Worm (Caenorhabditis elegans) whole organism, young adult: ENCODE data around the gene sft-4.

Experiments
- B0261.1 ChIP-seq: sonication (generic microtip); optimal IDR thresholded peaks from 2 replicates; lab custom pipeline; 2016; ENCODE audit warnings: mild to moderate bottlenecking, missing genetic modification characterization, moderate library complexity, missing compliant biosample characterization
- D2030.7 ChIP-seq: fragments of 200-800 bp; sonication (Bioruptor generic); IDR thresholded peaks from 2 replicates; pipeline ENCODE4 v1.3.6; 2022; ENCODE audit warnings: missing genetic modification reagents, missing genetic modification characterization, missing compliant biosample characterization
- F10E7.11 ChIP-seq: sonication (generic microtip); optimal IDR thresholded peaks from 2 replicates; lab custom pipeline; 2017; ENCODE audit warnings: mild to moderate bottlenecking, missing genetic modification characterization, moderate library complexity, missing compliant biosample characterization
- F23B12.7 ChIP-seq: sonication (generic microtip); optimal IDR thresholded peaks from 2 replicates; lab custom pipeline; 2017; ENCODE audit warnings: missing genetic modification characterization, mild to moderate bottlenecking, missing compliant biosample characterization, antibody characterized with exemption, moderate library complexity; ENCODE audit not compliant: insufficient read depth
- F49E8.2 ChIP-seq: sonication (generic microtip); optimal IDR thresholded peaks from 3 replicates; lab custom pipeline; 2017; ENCODE audit warnings: missing genetic modification characterization, mild to moderate bottlenecking, missing compliant biosample characterization, antibody characterized with exemption, moderate library complexity; ENCODE audit not compliant: insufficient read depth
- Y53F4B.3 ChIP-seq: fragments of 200-800 bp; sonication (Bioruptor generic); IDR thresholded peaks from 2 replicates; pipeline ENCODE4 v1.3.6; 2022; ENCODE audit warnings: missing genetic modification reagents, missing genetic modification characterization, missing compliant biosample characterization
- Y53G8AR.9 ChIP-seq: fragments of 200-800 bp; sonication (Bioruptor generic); conservative IDR thresholded peaks from 2 replicates; pipeline ENCODE4 v1.3.6; 2022; ENCODE audit warnings: missing genetic modification reagents, missing genetic modification characterization, missing compliant biosample characterization
- Y56A3A.18 ChIP-seq: fragments of 200-800 bp; sonication (Bioruptor generic); IDR thresholded peaks from 2 replicates; pipeline ENCODE4 v1.3.6; 2022; ENCODE audit warnings: missing genetic modification reagents, missing genetic modification characterization, missing compliant biosample characterization
- Y67H2A.10 ChIP-seq: fragments of 200-800 bp; sonication (Bioruptor generic); conservative IDR thresholded peaks from 2 replicates; pipeline ENCODE4 v1.3.6; 2022; ENCODE audit warnings: missing genetic modification reagents, missing genetic modification characterization, missing compliant biosample characterization
- ZK185.1 ChIP-seq: sonication (generic microtip); optimal IDR thresholded peaks from 2 replicates; lab custom pipeline; 2016; ENCODE audit warnings: mild to moderate bottlenecking, missing genetic modification characterization, missing compliant biosample characterization; ENCODE audit not compliant: poor library complexity, severe bottlenecking
- akir-1 ChIP-seq: fragments of 200-800 bp; sonication (Bioruptor generic); optimal IDR thresholded peaks from 2 replicates; lab custom pipeline; 2018; ENCODE audit warnings: mild to moderate bottlenecking, missing genetic modification characterization, moderate library complexity, missing compliant biosample characterization
- aptf-3 ChIP-seq: fragments of 200-800 bp; sonication (Bioruptor generic); IDR thresholded peaks from 2 replicates; pipeline ENCODE4 v1.3.6; 2022; ENCODE audit warnings: missing genetic modification characterization, missing compliant biosample characterization
- bed-1 ChIP-seq: fragments of 200-800 bp; sonication (Bioruptor generic); IDR thresholded peaks from 2 replicates; pipeline ENCODE4 v1.3.6; 2022; ENCODE audit warnings: missing genetic modification reagents, missing genetic modification characterization, missing compliant biosample characterization
- cebp-1 ChIP-seq, 2 experiments: fragments of 200-800 bp in 1 of 2; sonication (Bioruptor generic) in 1 of 2; sonication (generic microtip) in 1 of 2; IDR thresholded peaks in 1 of 2; optimal IDR thresholded peaks in 1 of 2; 2 replicates each; pipeline versions ENCODE4 v1.3.6 to Lab custom; 2017 to 2022; ENCODE audit warnings: missing compliant biosample characterization in 2 of 2, missing genetic modification characterization in 2 of 2, mild to moderate bottlenecking in 1 of 2, missing genetic modification reagents in 1 of 2, moderate library complexity in 1 of 2
- ceh-100 ChIP-seq: fragments of 200-800 bp; sonication (Bioruptor generic); IDR thresholded peaks from 2 replicates; pipeline ENCODE4 v1.3.6; 2022; ENCODE audit warnings: missing genetic modification reagents, missing genetic modification characterization, missing compliant biosample characterization
- ceh-27 ChIP-seq: fragments of 200-800 bp; sonication (Bioruptor generic); optimal IDR thresholded peaks from 2 replicates; lab custom pipeline; 2018; ENCODE audit warnings: mild to moderate bottlenecking, missing genetic modification characterization, moderate library complexity, missing compliant biosample characterization
- die-1 ChIP-seq: sonication (generic microtip); optimal IDR thresholded peaks from 2 replicates; lab custom pipeline; 2016; ENCODE audit warnings: missing genotype, mild to moderate bottlenecking, missing genetic modification characterization, missing compliant biosample characterization
- ekl-4 ChIP-seq: fragments of 200-800 bp; sonication (Bioruptor generic); IDR thresholded peaks from 2 replicates; pipeline ENCODE4 v1.3.6; 2022; ENCODE audit warnings: missing genetic modification reagents, missing genetic modification characterization, missing compliant biosample characterization
- ets-4 ChIP-seq: fragments of 200-800 bp; sonication (Bioruptor generic); optimal IDR thresholded peaks from 2 replicates; lab custom pipeline; 2018; ENCODE audit warnings: mild to moderate bottlenecking, missing genetic modification characterization, missing compliant biosample characterization
- hlh-12 ChIP-seq: sonication (generic microtip); optimal IDR thresholded peaks from 2 replicates; lab custom pipeline; 2016; ENCODE audit warnings: missing genetic modification characterization, missing compliant biosample characterization
- hlh-26 ChIP-seq: fragments of 200-800 bp; sonication (Bioruptor generic); conservative IDR thresholded peaks from 2 replicates; pipeline ENCODE4 v1.3.6; 2022; ENCODE audit warnings: missing genetic modification reagents, missing genetic modification characterization, missing compliant biosample characterization
- hmg-1.2 ChIP-seq: fragments of 200-800 bp; sonication (Bioruptor generic); IDR thresholded peaks from 2 replicates; pipeline ENCODE4 v1.3.6; 2022; ENCODE audit warnings: missing genetic modification reagents, missing genetic modification characterization, missing compliant biosample characterization
- hmg-20 ChIP-seq: fragments of 200-800 bp; sonication (Bioruptor generic); IDR thresholded peaks from 2 replicates; pipeline ENCODE4 v1.3.6; 2022; ENCODE audit warnings: missing genetic modification reagents, missing genetic modification characterization, missing compliant biosample characterization
- lag-1 ChIP-seq: fragments of 200-800 bp; sonication (Bioruptor generic); IDR thresholded peaks from 2 replicates; pipeline ENCODE4 v1.3.6; 2022; ENCODE audit warnings: missing genetic modification reagents, missing genetic modification characterization, missing compliant biosample characterization
- let-607 ChIP-seq, 2 experiments: fragments of 200-800 bp in 1 of 2; sonication (Bioruptor generic) in 1 of 2; sonication (generic microtip) in 1 of 2; optimal IDR thresholded peaks; 2 replicates each; lab custom pipeline; 2016 to 2018; ENCODE audit warnings: mild to moderate bottlenecking in 2 of 2, missing compliant biosample characterization in 2 of 2, missing genetic modification characterization in 2 of 2, moderate library complexity in 2 of 2, missing genotype in 1 of 2
- madf-3 ChIP-seq: fragments of 200-800 bp; sonication (Bioruptor generic); IDR thresholded peaks from 2 replicates; pipeline ENCODE4 v1.3.6; 2022; ENCODE audit warnings: missing genetic modification reagents, missing genetic modification characterization, missing compliant biosample characterization
- mel-28 ChIP-seq: sonication (generic microtip); optimal IDR thresholded peaks from 2 replicates; lab custom pipeline; 2016; ENCODE audit warnings: borderline replicate concordance, mild to moderate bottlenecking, missing genetic modification characterization, missing compliant biosample characterization
- nfya-1 ChIP-seq: sonication (generic microtip); optimal IDR thresholded peaks from 2 replicates; lab custom pipeline; 2017; ENCODE audit warnings: antibody characterized with exemption, missing compliant biosample characterization, missing genetic modification characterization, borderline replicate concordance; ENCODE audit not compliant: insufficient read depth
- nfyb-1 ChIP-seq: fragments of 200-800 bp; sonication (Bioruptor generic); IDR thresholded peaks from 2 replicates; pipeline ENCODE4 v1.3.6; 2022; ENCODE audit warnings: missing genetic modification reagents, missing genetic modification characterization, missing compliant biosample characterization
- nhr-80 ChIP-seq: sonication (generic microtip); optimal IDR thresholded peaks from 2 replicates; lab custom pipeline; 2016; ENCODE audit warnings: missing genetic modification characterization, missing compliant biosample characterization
- rpc-1 ChIP-seq, 2 experiments: fragments of 150-350 bp in 1 of 2; sonication (generic microtip) in 1 of 2; optimal IDR thresholded peaks; 2 replicates each; lab custom pipeline; 2014 to 2018; ENCODE audit warnings: missing biosample characterization in 1 of 2, missing genetic modification characterization in 1 of 2, missing genetic modification reagents in 1 of 2, missing genotype in 1 of 2
- snpc-3.4 ChIP-seq: sonication (generic microtip); optimal IDR thresholded peaks from 2 replicates; lab custom pipeline; 2017; ENCODE audit warnings: missing genetic modification characterization, mild to moderate bottlenecking, missing compliant biosample characterization, antibody characterized with exemption, moderate library complexity, missing genotype, missing genetic modification reagents
- somi-1 ChIP-seq: fragments of 200-800 bp; sonication (Bioruptor generic); optimal IDR thresholded peaks from 2 replicates; lab custom pipeline; 2018; ENCODE audit warnings: mild to moderate bottlenecking, missing genetic modification characterization, missing compliant biosample characterization
- sptf-2 ChIP-seq: fragments of 200-800 bp; sonication (Bioruptor generic); optimal IDR thresholded peaks from 2 replicates; lab custom pipeline; 2018; ENCODE audit warnings: mild to moderate bottlenecking, missing genetic modification characterization, missing compliant biosample characterization
- tbx-9 ChIP-seq: sonication (generic microtip); optimal IDR thresholded peaks from 2 replicates; lab custom pipeline; 2016; ENCODE audit warnings: borderline replicate concordance, missing genetic modification characterization, inconsistent platforms, missing compliant biosample characterization
- ztf-18 ChIP-seq: sonication (generic microtip); optimal IDR thresholded peaks from 2 replicates; lab custom pipeline; 2016; ENCODE audit warnings: missing genotype, mild to moderate bottlenecking, missing genetic modification characterization, missing compliant biosample characterization
- ztf-22 ChIP-seq: fragments of 200-800 bp; sonication (Bioruptor generic); optimal IDR thresholded peaks from 2 replicates; lab custom pipeline; 2018; ENCODE audit warnings: mild to moderate bottlenecking, missing genetic modification characterization, moderate library complexity, missing compliant biosample characterization
- ztf-25 ChIP-seq: fragments of 200-800 bp; sonication (Bioruptor generic); IDR thresholded peaks from 2 replicates; pipeline ENCODE4 v1.3.6; 2022; ENCODE audit warnings: missing genetic modification reagents, missing genetic modification characterization, missing compliant biosample characterization
- ztf-26 ChIP-seq: sonication (generic microtip); optimal IDR thresholded peaks from 2 replicates; lab custom pipeline; 2017; ENCODE audit warnings: missing genetic modification characterization, missing compliant biosample characterization

sft-4 gene

DNA sequence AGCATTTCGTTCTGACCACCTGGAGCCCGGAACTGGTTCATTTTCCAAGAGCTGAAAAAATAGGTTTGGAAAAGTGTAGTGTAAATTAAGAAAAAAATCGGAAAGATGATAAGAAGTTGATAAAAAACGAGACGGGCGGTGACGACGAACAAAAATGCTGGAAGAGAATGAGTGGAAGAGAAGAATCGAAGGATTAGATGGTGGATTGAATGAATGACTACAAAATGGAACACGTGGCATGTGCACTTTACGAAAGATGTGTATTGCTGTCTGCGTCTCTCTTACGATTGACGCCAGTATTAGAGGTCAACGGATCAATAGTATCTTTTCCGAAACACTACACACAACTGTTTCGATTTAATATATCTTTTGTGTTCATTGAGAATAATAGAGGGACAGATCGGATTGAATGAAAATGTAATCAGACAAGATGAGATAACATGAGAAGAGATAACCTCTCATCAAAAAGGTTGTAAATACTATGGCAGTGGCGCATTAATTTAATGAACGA, at the start of gene sft-4:
Gene sft-4 (minus strand): TSS at position 51 of the 511 bp plus-strand sequence.
- TF ChIP-seq die-1 (tag; lab: Kevin White, UChicago), result no peak
- no peak for TF ChIP-seq aptf-3
- TF ChIP-seq ztf-18 (tag; lab: Kevin White, UChicago), result peak; percentile 32
- peak; percentile 23; the same call in 1 of the 2 replicates for TF ChIP-seq hmg-1.2
- no peak for TF ChIP-seq F49E8.2
- TF ChIP-seq nhr-80 (tag; lab: Kevin White, UChicago), result peak; percentile 58
- no peak for TF ChIP-seq F23B12.7 (tag; lab: Kevin White, UChicago)
- TF ChIP-seq let-607 (tag; optimal IDR thresholded peaks at IDR 0.05; lab: Kevin White, UChicago), result peak; percentile 88 to 91

DNA sequence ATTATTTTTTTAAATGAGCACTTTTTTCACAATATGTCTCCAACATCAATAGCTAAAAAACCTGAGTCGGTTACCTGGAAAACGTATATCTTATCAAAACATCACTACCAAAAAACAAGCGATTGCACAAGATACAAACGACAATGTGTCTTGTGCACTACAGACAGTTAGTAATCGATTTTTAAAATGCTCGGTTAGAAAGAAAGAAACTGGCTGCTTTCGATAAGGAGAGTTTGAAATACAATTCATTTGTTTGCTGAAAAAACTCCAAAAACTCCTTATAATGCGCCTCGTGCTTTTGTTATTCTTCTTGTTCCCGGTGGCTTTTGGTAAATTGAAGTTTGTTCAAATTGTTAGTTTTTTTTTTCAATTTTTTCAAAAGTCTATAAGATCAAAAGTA, 48.7 kb upstream of the sft-4 start, which contains the start of gene acp-5:
Gene acp-5 (plus strand): TSS at position 261 of the 400 bp plus-strand sequence.
- TF ChIP-seq nhr-80 (tag; lab: Kevin White, UChicago), result peak; percentile 40
- no peak for TF ChIP-seq let-607 (tag; optimal IDR thresholded peaks at IDR 0.05; lab: Kevin White, UChicago)

DNA sequence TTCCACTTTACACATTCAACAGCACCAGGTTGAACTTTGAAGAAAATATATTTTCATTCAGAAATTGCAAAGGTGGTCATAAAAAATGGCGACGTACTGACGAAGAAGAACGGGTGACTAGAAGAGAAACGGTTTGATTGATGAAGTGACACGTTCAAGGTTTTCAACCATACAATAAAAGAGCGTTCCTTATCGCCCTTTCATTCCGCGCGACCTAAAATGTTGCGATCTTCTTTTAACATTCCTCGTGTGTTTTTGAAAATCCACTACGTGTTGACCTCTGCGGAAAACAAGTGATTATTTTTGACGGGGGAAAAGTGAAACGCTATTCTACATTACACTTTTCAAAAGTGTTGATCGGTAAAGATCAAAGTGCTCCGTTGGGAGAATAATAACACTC, 47.6 kb upstream of the sft-4 start:
- TF ChIP-seq Y53F4B.3 (GFP tag; lab: Robert Waterston, UW) (no peak), lag-1 (GFP tag; lab: Robert Waterston, UW) (no peak), sptf-2 (GFP tag; lab: Kevin White, UChicago) (no peak), somi-1 (no peak), hlh-26 (GFP tag; lab: Robert Waterston, UW) (no peak), madf-3 (GFP tag; lab: Robert Waterston, UW) (no peak), nfya-1 (tag; lab: Kevin White, UChicago) (no peak), rpc-1 (optimal IDR thresholded peaks at IDR 0.05; lab: Kevin White, UChicago) (no peak), rpc-1 (tag; optimal IDR thresholded peaks at IDR 0.05; lab: Kevin White, UChicago) (no peak), cebp-1 (GFP tag; IDR thresholded peaks at IDR 0.05; lab: Robert Waterston, UW) (no peak), cebp-1 (tag; optimal IDR thresholded peaks at IDR 0.05; lab: Kevin White, UChicago) (no peak), mel-28 (tag; lab: Kevin White, UChicago) (no peak), ztf-22 (GFP tag; lab: Kevin White, UChicago) (no peak), F10E7.11 (tag; lab: Kevin White, UChicago) (no peak), ZK185.1 (tag; lab: Kevin White, UChicago) (no peak), ceh-100 (GFP tag; lab: Robert Waterston, UW) (no peak), ztf-26 (tag; lab: Kevin White, UChicago) (no peak), hmg-20 (no peak)

DNA sequence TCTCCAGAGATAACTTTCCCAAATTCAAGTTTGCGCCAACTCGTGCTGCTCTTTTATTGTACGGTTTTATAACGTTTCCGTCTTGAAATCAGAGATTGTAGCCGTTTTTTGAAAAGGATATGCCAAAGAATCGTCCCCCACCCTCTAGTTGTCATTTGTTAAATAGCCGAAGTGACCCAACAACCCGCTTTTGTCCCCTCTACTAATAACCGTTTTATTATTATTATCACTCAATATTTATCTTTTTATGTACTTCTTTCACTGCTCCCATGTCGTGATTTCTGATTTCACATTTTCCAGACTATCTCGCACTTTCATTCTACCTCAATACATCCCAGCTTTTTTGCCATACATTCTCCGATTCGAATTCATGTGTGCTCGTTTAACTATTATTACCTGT, 46.5 kb upstream of the sft-4 start:
- no peak for TF ChIP-seq Y53G8AR.9
- TF ChIP-seq B0261.1 (tag; lab: Kevin White, UChicago), result no peak
- TF ChIP-seq Y67H2A.10 (GFP tag; lab: Robert Waterston, UW), result no peak
- TF ChIP-seq bed-1 (GFP tag; lab: Robert Waterston, UW), result no peak

DNA sequence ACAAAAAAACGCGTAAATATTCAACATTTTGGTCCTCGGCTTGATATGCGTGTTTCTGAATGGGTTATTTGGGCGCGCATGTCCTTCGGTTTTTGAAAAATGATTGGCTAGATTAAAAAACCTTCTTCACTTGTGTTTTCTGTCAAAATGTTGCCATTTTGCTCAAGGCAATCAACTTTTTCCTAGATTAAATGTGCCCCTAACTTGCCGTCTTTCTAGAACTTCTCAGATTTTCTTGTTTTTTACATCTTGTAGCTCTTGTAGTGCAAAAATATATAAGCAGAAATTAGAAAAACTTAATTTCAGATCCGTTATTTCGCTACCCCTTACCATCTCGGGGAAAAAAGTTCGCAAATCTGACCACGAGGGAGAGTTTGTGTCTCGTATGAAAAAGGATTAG, 41.3 kb upstream of the sft-4 start, which contains the start of gene hbl-1:
Gene hbl-1 (plus strand): TSS at position 301 of the 400 bp plus-strand sequence.
- no peak for TF ChIP-seq hlh-12 (tag; lab: Kevin White, UChicago)
- TF ChIP-seq ztf-25, result no peak
- no peak for TF ChIP-seq tbx-9 (tag; lab: Kevin White, UChicago)
- no peak for TF ChIP-seq ceh-27
- TF ChIP-seq D2030.7 (GFP tag; lab: Robert Waterston, UW), result no peak
- no peak for TF ChIP-seq nfyb-1 (GFP tag; lab: Robert Waterston, UW)
- no peak for TF ChIP-seq Y56A3A.18 (GFP tag; lab: Robert Waterston, UW)
- TF ChIP-seq ztf-18 (tag; lab: Kevin White, UChicago), result no peak
- no peak for TF ChIP-seq akir-1 (GFP tag; lab: Kevin White, UChicago)
- TF ChIP-seq snpc-3.4 (tag; lab: Kevin White, UChicago), result no peak
- TF ChIP-seq ets-4 (GFP tag; lab: Kevin White, UChicago), result no peak
- TF ChIP-seq ekl-4 (GFP tag; lab: Robert Waterston, UW), result no peak
